Worm (Caenorhabditis elegans) whole organism, L4 larva: Measurements from ENCODE around the gene acox-3.

ENCODE experiments used
- ZK337.2 ChIP-seq: fragments of 200-800 bp; sonication (Bioruptor generic); IDR thresholded peaks from 2 replicates; pipeline ENCODE4 v1.3.6; 2022; ENCODE audit warnings: missing genetic modification reagents, missing genetic modification characterization, missing compliant biosample characterization
- arid-1 ChIP-seq: fragments of 200-800 bp; sonication (Bioruptor generic); conservative IDR thresholded peaks from 2 replicates; pipeline ENCODE4 v1.3.6; 2022; ENCODE audit warnings: missing genetic modification reagents, missing genetic modification characterization, missing compliant biosample characterization
- attf-4 ChIP-seq: sonication (generic microtip); optimal IDR thresholded peaks from 3 replicates; lab custom pipeline; 2017; ENCODE audit warnings: missing biosample characterization, missing genetic modification characterization
- ceh-32 ChIP-seq: sonication (generic microtip); optimal IDR thresholded peaks from 2 replicates; lab custom pipeline; 2016; ENCODE audit warnings: mild to moderate bottlenecking, missing genetic modification characterization, missing compliant biosample characterization; ENCODE audit not compliant: poor library complexity
- ceh-82 ChIP-seq: sonication (generic microtip); optimal IDR thresholded peaks from 2 replicates; lab custom pipeline; 2017; ENCODE audit warnings: missing biosample characterization, missing genetic modification characterization
- lsy-2 ChIP-seq, 2 experiments: fragments of 150-350 bp in 1 of 2; sonication (generic microtip) in 1 of 2; optimal IDR thresholded peaks; 2 replicates each; lab custom pipeline; 2014 to 2017; ENCODE audit warnings: missing biosample characterization in 2 of 2, missing genetic modification characterization in 2 of 2
- mep-1 ChIP-seq: fragments of 150-350 bp; sonication (generic microtip); optimal IDR thresholded peaks from 3 replicates; lab custom pipeline; 2014; ENCODE audit warnings: missing biosample characterization, missing genetic modification characterization
- nhr-102 ChIP-seq: sonication (generic microtip); optimal IDR thresholded peaks from 2 replicates; lab custom pipeline; 2016; ENCODE audit warnings: mild to moderate bottlenecking, missing genetic modification characterization, moderate library complexity, missing compliant biosample characterization
- nhr-237 ChIP-seq: sonication (generic microtip); optimal IDR thresholded peaks from 2 replicates; lab custom pipeline; 2017; ENCODE audit warnings: missing biosample characterization, missing genetic modification characterization
- nhr-25 ChIP-seq: sonication (generic microtip); optimal IDR thresholded peaks from 2 replicates; lab custom pipeline; 2017; ENCODE audit warnings: missing genetic modification characterization, mild to moderate bottlenecking, missing compliant biosample characterization, antibody characterized with exemption, moderate library complexity, borderline replicate concordance; ENCODE audit not compliant: insufficient read depth
- nhr-42 ChIP-seq: fragments of 200-800 bp; sonication (Bioruptor generic); IDR thresholded peaks from 2 replicates; pipeline ENCODE4 v1.3.6; 2022; ENCODE audit warnings: missing genetic modification characterization, missing compliant biosample characterization
- spr-1 ChIP-seq: sonication (generic microtip); optimal IDR thresholded peaks from 2 replicates; lab custom pipeline; 2016; ENCODE audit warnings: mild to moderate bottlenecking, missing genetic modification characterization, missing compliant biosample characterization
- spr-3 ChIP-seq: fragments of 200-800 bp; sonication (Bioruptor generic); optimal IDR thresholded peaks from 2 replicates; lab custom pipeline; 2018; ENCODE audit warnings: mild to moderate bottlenecking, missing genetic modification characterization, missing compliant biosample characterization

- TF ChIP-seq ceh-32 (no peak), ZK337.2 (GFP tag; lab: Robert Waterston, UW) (no peak), attf-4 (no peak), nhr-102 (tag; lab: Kevin White, UChicago) (no peak), mep-1 (tag; lab: Kevin White, UChicago) (no peak), spr-1 (tag; lab: Kevin White, UChicago) (no peak), nhr-237 (no peak), nhr-25 (tag; lab: Kevin White, UChicago) (no peak), nhr-42 (no peak), arid-1 (no peak), lsy-2 (tag; optimal IDR thresholded peaks at IDR 0.05; lab: Kevin White, UChicago) (no peak), spr-3 (GFP tag; lab: Kevin White, UChicago) (no peak), ceh-82 (tag; lab: Kevin White, UChicago) (no peak)
These were observed 23.1 kb downstream of the acox-3 start, which contains the start of gene C49A9.2 for ce11 chrIV:6225143-6225542.
